Worm (Caenorhabditis elegans) whole organism, early embryonic: ENCODE results near the gene F58B4.3.

Source experiments
- aly-1 ChIP-seq: sonication (generic microtip); optimal IDR thresholded peaks from 2 replicates; lab custom pipeline; 2016; ENCODE audit warnings: missing genetic modification characterization, missing compliant biosample characterization
- ama-1 ChIP-seq: fragments of 150-350 bp; optimal IDR thresholded peaks from 2 replicates; lab custom pipeline; 2014
- ets-7 ChIP-seq: sonication (generic microtip); optimal IDR thresholded peaks from 2 replicates; lab custom pipeline; 2016; ENCODE audit warnings: missing genotype, missing genetic modification characterization, missing compliant biosample characterization
- flt-1 ChIP-seq: fragments of 200-800 bp; sonication (Bioruptor generic); IDR thresholded peaks from 2 replicates; pipeline ENCODE4 v1.3.6; 2022; ENCODE audit warnings: missing genetic modification characterization, missing compliant biosample characterization
- hmbx-1 ChIP-seq: sonication (generic microtip); optimal IDR thresholded peaks from 2 replicates; lab custom pipeline; 2016; ENCODE audit warnings: mild to moderate bottlenecking, missing genetic modification characterization, missing compliant biosample characterization
- hmg-4 ChIP-seq: fragments of 200-800 bp; sonication (Bioruptor generic); optimal IDR thresholded peaks from 2 replicates; lab custom pipeline; 2018; ENCODE audit warnings: mild to moderate bottlenecking, missing genetic modification characterization, missing compliant biosample characterization
- hnd-1 ChIP-seq: sonication (generic microtip); optimal IDR thresholded peaks from 2 replicates; lab custom pipeline; 2016; ENCODE audit warnings: missing genetic modification characterization, missing compliant biosample characterization
- pes-1 ChIP-seq: fragments of 200-800 bp; sonication (Bioruptor generic); IDR thresholded peaks from 2 replicates; pipeline ENCODE4 v1.3.6; 2022; ENCODE audit warnings: missing genetic modification reagents, missing genetic modification characterization, missing compliant biosample characterization
- scrt-1 ChIP-seq: fragments of 200-800 bp; sonication (Bioruptor generic); IDR thresholded peaks from 2 replicates; pipeline ENCODE4 v1.3.6; 2022; ENCODE audit warnings: missing genetic modification characterization, missing compliant biosample characterization
- tbx-11 ChIP-seq: fragments of 200-800 bp; sonication (Bioruptor generic); IDR thresholded peaks from 2 replicates; pipeline ENCODE4 v1.3.6; 2022; ENCODE audit warnings: missing genetic modification characterization, missing compliant biosample characterization
- tbx-37 ChIP-seq: fragments of 200-800 bp; sonication (Bioruptor generic); conservative IDR thresholded peaks from 2 replicates; pipeline ENCODE4 v1.3.6; 2022; ENCODE audit warnings: missing genetic modification reagents, missing genetic modification characterization, missing compliant biosample characterization
- tra-4 ChIP-seq: sonication (generic microtip); optimal IDR thresholded peaks from 2 replicates; lab custom pipeline; 2017; ENCODE audit warnings: missing genetic modification characterization, missing compliant biosample characterization

ce11 chrV:10947930-10948329 lies 18.3 kb downstream of the F58B4.3 start, which contains the start of gene F17C11.2:
- TF ChIP-seq flt-1 (GFP tag; lab: Robert Waterston, UW) (no peak), tbx-37 (GFP tag; lab: Robert Waterston, UW) (no peak), tbx-11 (no peak), tra-4 (tag; lab: Kevin White, UChicago) (no peak), hmg-4 (GFP tag; lab: Kevin White, UChicago) (no peak), ama-1 (lab: Kevin White, UChicago) (no peak), aly-1 (tag; lab: Kevin White, UChicago) (no peak), pes-1 (GFP tag; lab: Robert Waterston, UW) (no peak), hmbx-1 (tag; lab: Kevin White, UChicago) (no peak), ets-7 (tag; lab: Kevin White, UChicago) (no peak), scrt-1 (GFP tag; lab: Robert Waterston, UW) (no peak), hnd-1 (tag; lab: Kevin White, UChicago) (no peak)
